Fruit fly (Drosophila melanogaster) whole organism, embryonic: ENCODE measurements around the gene CG7149.

Source experiments
- Bgb ChIP-seq: fragments of 200-800 bp; sonication (Bioruptor generic); IDR thresholded peaks from 2 replicates; pipeline ENCODE4 v1.3.6; 2022; ENCODE audit warnings: missing biosample characterization, missing genetic modification characterization; ENCODE audit not compliant: partially characterized antibody
- CG1024 ChIP-seq: fragments of 200-800 bp; sonication (Bioruptor generic); IDR thresholded peaks from 2 replicates; pipeline ENCODE4 v1.3.6; 2022; ENCODE audit warnings: missing biosample characterization, missing genetic modification characterization
- CG10274 ChIP-seq: fragments of 200-800 bp; sonication (Bioruptor generic); optimal IDR thresholded peaks from 3 replicates; lab custom pipeline; 2017; ENCODE audit warnings: missing biosample characterization, mild to moderate bottlenecking, missing genetic modification characterization
- CG10462 ChIP-seq: fragments of 200-800 bp; sonication (Bioruptor generic); optimal IDR thresholded peaks from 2 replicates; lab custom pipeline; 2016; ENCODE audit warnings: missing biosample characterization, missing genetic modification characterization
- CG11560 ChIP-seq: fragments of 200-800 bp; sonication (Bioruptor generic); IDR thresholded peaks from 3 replicates; pipeline ENCODE4 v1.3.6; 2022; ENCODE audit warnings: missing biosample characterization, missing genetic modification characterization
- CG13775 ChIP-seq: fragments of 200-800 bp; sonication (Bioruptor generic); optimal IDR thresholded peaks from 3 replicates; lab custom pipeline; 2017; ENCODE audit warnings: missing biosample characterization, mild to moderate bottlenecking, missing genetic modification characterization
- CG15601 ChIP-seq: fragments of 200-800 bp; sonication (Bioruptor generic); optimal IDR thresholded peaks from 3 replicates; lab custom pipeline; 2019; ENCODE audit warnings: missing biosample characterization, mild to moderate bottlenecking, missing genetic modification characterization, moderate library complexity
- CG1602 ChIP-seq: fragments of 200-800 bp; sonication (Bioruptor generic); optimal IDR thresholded peaks from 3 replicates; lab custom pipeline; 2016; ENCODE audit warnings: missing biosample characterization, missing genetic modification characterization
- CG1832 ChIP-seq: fragments of 200-800 bp; sonication (Bioruptor generic); optimal IDR thresholded peaks from 2 replicates; lab custom pipeline; 2017; ENCODE audit warnings: missing biosample characterization, mild to moderate bottlenecking, missing genetic modification characterization, inconsistent platforms
- CG2129 ChIP-seq: fragments of 200-800 bp; sonication (Bioruptor generic); IDR thresholded peaks from 2 replicates; pipeline ENCODE4 v1.3.6; 2022; ENCODE audit warnings: missing biosample characterization, missing genetic modification characterization; ENCODE audit not compliant: partially characterized antibody
- CG2199 ChIP-seq: fragments of 200-800 bp; sonication (Bioruptor generic); IDR thresholded peaks from 3 replicates; pipeline ENCODE4 v1.3.6; 2022; ENCODE audit warnings: missing biosample characterization, missing genetic modification characterization
- CG31388 ChIP-seq: fragments of 200-800 bp; sonication (Bioruptor generic); optimal IDR thresholded peaks from 2 replicates; lab custom pipeline; 2016; ENCODE audit warnings: missing biosample characterization, missing genetic modification characterization
- CG3838 ChIP-seq: fragments of 200-800 bp; sonication (Bioruptor generic); optimal IDR thresholded peaks from 3 replicates; lab custom pipeline; 2016; ENCODE audit warnings: missing biosample characterization, missing genetic modification characterization
- CG5180 ChIP-seq: fragments of 200-800 bp; sonication (Bioruptor generic); optimal IDR thresholded peaks from 3 replicates; lab custom pipeline; 2017; ENCODE audit warnings: missing biosample characterization, missing genetic modification characterization, mild to moderate bottlenecking, moderate library complexity, missing genetic modification reagents
- CG7786 ChIP-seq: fragments of 200-800 bp; sonication (Bioruptor generic); optimal IDR thresholded peaks from 2 replicates; lab custom pipeline; 2016; ENCODE audit warnings: missing biosample characterization, missing genetic modification characterization
- CG8281 ChIP-seq: fragments of 200-800 bp; sonication (Bioruptor generic); optimal IDR thresholded peaks from 2 replicates; lab custom pipeline; 2018; ENCODE audit warnings: missing biosample characterization, mild to moderate bottlenecking, missing genetic modification characterization, moderate library complexity
- CHES-1-like ChIP-seq: fragments of 200-800 bp; sonication (Bioruptor generic); optimal IDR thresholded peaks from 2 replicates; lab custom pipeline; 2016; ENCODE audit warnings: missing biosample characterization, missing genetic modification characterization
- D19B ChIP-seq: fragments of 200-800 bp; sonication (Bioruptor generic); optimal IDR thresholded peaks from 2 replicates; lab custom pipeline; 2017; ENCODE audit warnings: missing biosample characterization, mild to moderate bottlenecking, missing genetic modification characterization
- Drgx ChIP-seq: fragments of 200-800 bp; sonication (Bioruptor generic); IDR thresholded peaks from 2 replicates; pipeline ENCODE4 v1.3.6; 2022; ENCODE audit warnings: missing biosample characterization, missing genetic modification characterization
- Lpt ChIP-seq: fragments of >200 bp; optimal IDR thresholded peaks from 2 replicates; lab custom pipeline; 2018; ENCODE audit warnings: missing biosample characterization, missing genetic modification characterization
- Spps ChIP-seq: fragments of 200-800 bp; sonication (Bioruptor generic); optimal IDR thresholded peaks from 2 replicates; lab custom pipeline; 2018; ENCODE audit warnings: missing biosample characterization, mild to moderate bottlenecking, missing genetic modification characterization
- Vsx1 ChIP-seq: fragments of 200-800 bp; sonication (Bioruptor generic); optimal IDR thresholded peaks from 2 replicates; lab custom pipeline; 2017; ENCODE audit warnings: missing biosample characterization, mild to moderate bottlenecking, missing genetic modification characterization, missing genetic modification reagents
- YL-1 ChIP-seq: fragments of 200-800 bp; sonication (Bioruptor generic); optimal IDR thresholded peaks from 3 replicates; lab custom pipeline; 2017; ENCODE audit warnings: missing biosample characterization, mild to moderate bottlenecking, missing genetic modification characterization
- abd-A ChIP-seq: fragments of 200-800 bp; sonication (Bioruptor generic); optimal IDR thresholded peaks from 3 replicates; lab custom pipeline; 2019; ENCODE audit warnings: missing biosample characterization, mild to moderate bottlenecking, missing genetic modification characterization, moderate library complexity
- ac ChIP-seq: fragments of 200-800 bp; sonication (Bioruptor generic); optimal IDR thresholded peaks from 3 replicates; lab custom pipeline; 2017; ENCODE audit warnings: missing biosample characterization, mild to moderate bottlenecking, missing genetic modification characterization
- ara ChIP-seq: fragments of 200-800 bp; sonication (Bioruptor generic); IDR thresholded peaks from 2 replicates; pipeline ENCODE4 v1.3.6; 2022; ENCODE audit warnings: missing biosample characterization, missing genetic modification characterization
- ash1 ChIP-seq: fragments of 200-800 bp; sonication (Bioruptor generic); optimal IDR thresholded peaks from 2 replicates; lab custom pipeline; 2018; ENCODE audit warnings: missing biosample characterization, mild to moderate bottlenecking, missing genetic modification characterization
- bab2 ChIP-seq: fragments of 200-800 bp; sonication (Bioruptor generic); optimal IDR thresholded peaks from 2 replicates; lab custom pipeline; 2016; ENCODE audit warnings: missing biosample characterization, missing genetic modification characterization
- bsh ChIP-seq, 2 experiments: fragments of 200-800 bp; sonication (Bioruptor generic); optimal IDR thresholded peaks; 2 replicates each; lab custom pipeline; 2017 to 2018; ENCODE audit warnings: mild to moderate bottlenecking in 2 of 2, missing biosample characterization in 2 of 2, missing genetic modification characterization in 2 of 2, moderate library complexity in 1 of 2
- cas ChIP-seq: fragments of 200-800 bp; sonication (Bioruptor generic); IDR thresholded peaks from 2 replicates; pipeline ENCODE4 v1.3.6; 2022; ENCODE audit warnings: missing biosample characterization, missing genetic modification characterization
- crol ChIP-seq: fragments of 200-800 bp; sonication (Bioruptor generic); IDR thresholded peaks from 2 replicates; pipeline ENCODE4 v1.3.6; 2022; ENCODE audit warnings: missing biosample characterization, missing genetic modification characterization
- dmrt11E ChIP-seq: fragments of 200-800 bp; sonication (Bioruptor generic); optimal IDR thresholded peaks from 3 replicates; lab custom pipeline; 2018; ENCODE audit warnings: missing biosample characterization, mild to moderate bottlenecking, missing genetic modification characterization, moderate library complexity
- emc ChIP-seq: fragments of 200-800 bp; sonication (Bioruptor generic); optimal IDR thresholded peaks from 2 replicates; lab custom pipeline; 2016; ENCODE audit warnings: missing biosample characterization, missing genetic modification characterization
- en ChIP-seq: fragments of 200-800 bp; sonication (Bioruptor generic); optimal IDR thresholded peaks from 2 replicates; lab custom pipeline; 2016; ENCODE audit warnings: missing biosample characterization, missing genetic modification characterization
- gcm ChIP-seq: fragments of 200-800 bp; sonication (Bioruptor generic); optimal IDR thresholded peaks from 2 replicates; lab custom pipeline; 2019; ENCODE audit warnings: missing biosample characterization, mild to moderate bottlenecking, missing genetic modification characterization, moderate library complexity
- gro ChIP-seq: fragments of 200-800 bp; sonication (Bioruptor generic); optimal IDR thresholded peaks from 2 replicates; lab custom pipeline; 2016; ENCODE audit warnings: missing biosample characterization, missing genetic modification characterization
- lilli ChIP-seq: fragments of 200-800 bp; sonication (Bioruptor generic); optimal IDR thresholded peaks from 3 replicates; lab custom pipeline; 2016; ENCODE audit warnings: missing biosample characterization, missing genetic modification characterization
- nmo ChIP-seq: fragments of 200-800 bp; sonication (Bioruptor generic); optimal IDR thresholded peaks from 2 replicates; lab custom pipeline; 2018; ENCODE audit warnings: missing biosample characterization, mild to moderate bottlenecking, missing genetic modification characterization, moderate library complexity
- pho ChIP-seq: fragments of 200-800 bp; sonication (Bioruptor generic); optimal IDR thresholded peaks from 2 replicates; lab custom pipeline; 2016; ENCODE audit warnings: missing biosample characterization, missing genetic modification characterization
- pnt ChIP-seq: fragments of 200-800 bp; sonication (Bioruptor generic); optimal IDR thresholded peaks from 3 replicates; lab custom pipeline; 2016; ENCODE audit warnings: missing biosample characterization, missing genetic modification characterization
- pzg ChIP-seq: fragments of 200-800 bp; sonication (Bioruptor generic); optimal IDR thresholded peaks from 3 replicates; lab custom pipeline; 2018; ENCODE audit warnings: missing biosample characterization, mild to moderate bottlenecking, missing genetic modification characterization, moderate library complexity
- rib ChIP-seq: fragments of 200-800 bp; sonication (Bioruptor generic); IDR thresholded peaks from 2 replicates; pipeline ENCODE4 v1.3.6; 2022; ENCODE audit warnings: missing biosample characterization, missing genetic modification characterization
- ro ChIP-seq: fragments of 200-800 bp; sonication (Bioruptor generic); IDR thresholded peaks from 2 replicates; pipeline ENCODE4 v1.3.6; 2022; ENCODE audit warnings: missing biosample characterization, missing genetic modification characterization
- run ChIP-seq: fragments of 200-800 bp; sonication (Bioruptor generic); optimal IDR thresholded peaks from 3 replicates; lab custom pipeline; 2018; ENCODE audit warnings: missing biosample characterization, mild to moderate bottlenecking, missing genetic modification characterization
- salm ChIP-seq: fragments of 200-800 bp; sonication (Bioruptor generic); optimal IDR thresholded peaks from 2 replicates; lab custom pipeline; 2018; ENCODE audit warnings: missing biosample characterization, mild to moderate bottlenecking, missing genetic modification characterization
- sens ChIP-seq: fragments of 200-800 bp; sonication (Bioruptor generic); peaks from one replicate; lab custom pipeline; 2016; ENCODE audit warnings: missing biosample characterization, missing genetic modification characterization
- sr ChIP-seq: fragments of 200-800 bp; sonication (Bioruptor generic); IDR thresholded peaks from 3 replicates; pipeline ENCODE4 v1.3.6; 2022; ENCODE audit warnings: missing biosample characterization, missing genetic modification characterization
- stc ChIP-seq: fragments of 200-800 bp; sonication (Bioruptor generic); IDR thresholded peaks from 2 replicates; pipeline ENCODE4 v1.3.6; 2022; ENCODE audit warnings: missing biosample characterization, missing genetic modification characterization
- tll ChIP-seq, 2 experiments: fragments of 200-800 bp in 1 of 2; fragments of >200 bp in 1 of 2; sonication (Bioruptor generic) in 1 of 2; optimal IDR thresholded peaks; 2 replicates each; lab custom pipeline; 2017 to 2019; ENCODE audit warnings: missing biosample characterization in 2 of 2, missing genetic modification characterization in 2 of 2, mild to moderate bottlenecking in 1 of 2, moderate library complexity in 1 of 2
- usp ChIP-seq: fragments of >200 bp; optimal IDR thresholded peaks from 2 replicates; lab custom pipeline; 2017; ENCODE audit warnings: missing biosample characterization, missing genetic modification characterization

CG7149 gene

DNA sequence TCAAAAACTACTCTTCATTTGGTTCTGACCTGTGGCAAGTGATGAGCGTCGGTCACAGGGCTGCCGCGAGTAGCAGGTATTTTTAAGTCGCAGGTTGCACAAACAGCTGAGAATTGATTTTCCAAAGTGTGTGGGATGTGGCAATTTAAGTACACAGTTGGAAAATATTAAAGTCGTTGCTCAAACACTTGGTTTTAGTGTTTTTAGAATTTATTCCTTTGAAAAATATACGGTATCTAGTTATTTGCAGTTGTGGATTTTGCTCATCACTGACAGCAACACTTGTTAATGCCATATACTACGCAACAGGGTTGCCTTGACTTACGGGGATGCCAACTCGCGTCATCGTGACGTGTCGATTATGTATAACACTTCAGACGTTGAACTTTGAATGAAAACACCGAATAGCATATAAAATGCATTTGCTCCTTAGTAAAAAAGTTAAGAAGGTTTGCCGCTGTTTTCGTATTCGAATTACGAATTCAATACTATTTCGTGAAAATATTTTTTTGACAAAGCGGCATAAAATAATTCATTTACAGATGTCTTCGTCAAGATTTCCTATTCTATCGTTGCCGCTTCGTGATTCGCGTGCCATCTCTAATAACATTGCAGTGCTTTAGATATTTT is 9.6 kb upstream of the CG7149 start, which contains the start of the genes Herp and r2d2 (continued):
- TF ChIP-seq CG1832 (GFP tag; lab: Kevin White, UChicago): no peak
- peak; percentile 53; the same call in 1 of the 2 replicates for TF ChIP-seq crol (GFP tag; lab: Robert Waterston, UW)
- peak; percentile 76 for TF ChIP-seq ara (GFP tag; lab: Robert Waterston, UW)
- peak; percentile 95 for TF ChIP-seq gro
- TF ChIP-seq gcm (GFP tag; lab: Kevin White, UChicago): peak; percentile 71
- TF ChIP-seq pho (GFP tag; lab: Kevin White, UChicago): peak; percentile 95
- TF ChIP-seq rib (GFP tag; lab: Robert Waterston, UW): peak; percentile 86
- peak; percentile 89 for TF ChIP-seq CG1602 (GFP tag; lab: Kevin White, UChicago)
- peak; percentile 87 for TF ChIP-seq en
- TF ChIP-seq CHES-1-like: peak; percentile 96
- peak; percentile 69 for TF ChIP-seq Spps
- peak; percentile 67 for TF ChIP-seq ro (GFP tag; lab: Robert Waterston, UW)
- peak; percentile 83 for TF ChIP-seq CG11560 (tag; lab: Robert Waterston, UW)
- peak; percentile 77 for TF ChIP-seq Bgb (GFP tag; lab: Robert Waterston, UW)
- peak; percentile 74 for TF ChIP-seq salm (tag; lab: Kevin White, UChicago)
- peak; percentile 57 for TF ChIP-seq Vsx1 (GFP tag; lab: Kevin White, UChicago)
- TF ChIP-seq CG5180 (GFP tag; lab: Kevin White, UChicago): peak; percentile 66
- peak in 1 of 2 experiments; percentile 85 for TF ChIP-seq bsh (GFP tag; optimal IDR thresholded peaks at IDR 0.05; lab: Kevin White, UChicago)
- TF ChIP-seq CG15601 (tag; lab: Kevin White, UChicago): peak; percentile 85
- peak; percentile 80 for TF ChIP-seq CG10274 (GFP tag; lab: Kevin White, UChicago)
- TF ChIP-seq ac (GFP tag; lab: Kevin White, UChicago): peak; percentile 72
- peak; percentile 55 for TF ChIP-seq ash1 (GFP tag; lab: Kevin White, UChicago)
- peak; percentile 92 for TF ChIP-seq bab2 (GFP tag; lab: Kevin White, UChicago)
- TF ChIP-seq cas (GFP tag; lab: Robert Waterston, UW): peak; percentile 79
- peak; percentile 44; the same call in 1 of the 3 replicates for TF ChIP-seq sr
- peak; percentile 95 for TF ChIP-seq lilli (GFP tag; lab: Kevin White, UChicago)
- TF ChIP-seq tll (GFP tag; optimal IDR thresholded peaks at IDR 0.05; lab: Kevin White, UChicago): peak; percentile 70 to 99
- TF ChIP-seq CG10462 (GFP tag; lab: Kevin White, UChicago): peak; percentile 60
- TF ChIP-seq pzg: peak; percentile 68
- TF ChIP-seq emc (GFP tag; lab: Kevin White, UChicago): peak; percentile 79
- peak; percentile 85 for TF ChIP-seq dmrt11E (tag; lab: Kevin White, UChicago)
- TF ChIP-seq nmo (GFP tag; lab: Kevin White, UChicago): peak; percentile 93
- 0 out of 3 replicates have a peak, but pooled peaks have one; percentile 7 for TF ChIP-seq CG2199 (GFP tag; lab: Robert Waterston, UW)
- TF ChIP-seq pnt (GFP tag; lab: Kevin White, UChicago): peak; percentile 92
- TF ChIP-seq CG31388 (GFP tag; lab: Kevin White, UChicago): peak; percentile 75
- peak; percentile 45 for TF ChIP-seq CG2129
- TF ChIP-seq sens: peak; percentile 98
- no peak for TF ChIP-seq CG1024
- TF ChIP-seq stc: peak; percentile 72; the same call in 1 of the 2 replicates
- TF ChIP-seq CG13775 (GFP tag; lab: Kevin White, UChicago): peak; percentile 93
- TF ChIP-seq run (tag; lab: Kevin White, UChicago): peak; percentile 64
- TF ChIP-seq D19B: peak; percentile 84
- no peak for TF ChIP-seq abd-A (tag; lab: Kevin White, UChicago)
- TF ChIP-seq CG3838 (GFP tag; lab: Kevin White, UChicago): peak; percentile 61
- TF ChIP-seq Lpt (GFP tag; lab: Kevin White, UChicago): no peak
- peak; percentile 95 for TF ChIP-seq CG7786
- TF ChIP-seq YL-1 (GFP tag; lab: Kevin White, UChicago): peak; percentile 78
- TF ChIP-seq CG8281: peak; percentile 84
- TF ChIP-seq usp (GFP tag; lab: Kevin White, UChicago): no peak
- peak; percentile 84 for TF ChIP-seq Drgx
